Worm (Caenorhabditis elegans) whole organism, dauer: ENCODE results near the gene F57B1.5.

ENCODE experiments used
- unc-62 ChIP-seq: sonication (generic microtip); optimal IDR thresholded peaks from 2 replicates; lab custom pipeline; 2017; ENCODE audit warnings: missing biosample characterization, missing genetic modification reagents, missing genetic modification characterization

Gene F57B1.5

ce11 chrV:13207426-13207825 lies at the start of gene F57B1.5:
Gene F57B1.5, plus strand, starts transcription at chrV:13207726.
- no peak for TF ChIP-seq unc-62 (GFP tag; lab: Kevin White, UChicago)

ce11 chrV:13161052-13161451 lies 46.5 kb upstream of the F57B1.5 start:
- TF ChIP-seq unc-62 (GFP tag; lab: Kevin White, UChicago), result no peak

ce11 chrV:13162885-13163284 lies 44.6 kb upstream of the F57B1.5 start:
- TF ChIP-seq unc-62 (GFP tag; lab: Kevin White, UChicago), result no peak

- no peak for TF ChIP-seq unc-62 (GFP tag; lab: Kevin White, UChicago)
These were observed 43.7 kb upstream of the F57B1.5 start for ce11 chrV:13163841-13164240.

- TF ChIP-seq unc-62 (GFP tag; lab: Kevin White, UChicago), result no peak
These were observed 42.3 kb upstream of the F57B1.5 start for ce11 chrV:13165244-13165643.

ce11 chrV:13166582-13166981 lies 40.9 kb upstream of the F57B1.5 start:
- TF ChIP-seq unc-62 (GFP tag; lab: Kevin White, UChicago), result no peak

- TF ChIP-seq unc-62 (GFP tag; lab: Kevin White, UChicago), result no peak
These were observed 37.0 kb upstream of the F57B1.5 start for ce11 chrV:13170497-13170896.

ce11 chrV:13173718-13174117 lies 33.8 kb upstream of the F57B1.5 start:
- no peak for TF ChIP-seq unc-62 (GFP tag; lab: Kevin White, UChicago)

- TF ChIP-seq unc-62 (GFP tag; lab: Kevin White, UChicago), result no peak
These were observed 31.3 kb upstream of the F57B1.5 start, which contains the start of gene him-17 for ce11 chrV:13176117-13176753. Gene him-17, plus strand, starts transcription at chrV:13176711.

- TF ChIP-seq unc-62 (GFP tag; lab: Kevin White, UChicago), result no peak
These were observed 30.7 kb upstream of the F57B1.5 start for ce11 chrV:13176814-13177213.

- TF ChIP-seq unc-62 (GFP tag; lab: Kevin White, UChicago), result no peak
These were observed 27.4 kb upstream of the F57B1.5 start, which contains the start of gene cni-1 for ce11 chrV:13179986-13180591. Gene cni-1, plus strand, starts transcription at chrV:13180330.

ce11 chrV:13181450-13181849 lies 26.1 kb upstream of the F57B1.5 start:
- TF ChIP-seq unc-62 (GFP tag; lab: Kevin White, UChicago), result no peak

ce11 chrV:13184137-13184536 lies 23.4 kb upstream of the F57B1.5 start, which contains the start of gene T09E8.4:
Gene T09E8.4, minus strand, starts transcription at chrV:13184237.
- TF ChIP-seq unc-62 (GFP tag; lab: Kevin White, UChicago), result no peak

ce11 chrV:13185384-13185783 lies 22.1 kb upstream of the F57B1.5 start, which contains the start of gene sri-6:
Gene sri-6, plus strand, starts transcription at chrV:13185684.
- TF ChIP-seq unc-62 (GFP tag; lab: Kevin White, UChicago), result no peak

- TF ChIP-seq unc-62 (GFP tag; lab: Kevin White, UChicago), result no peak
These were observed 14.0 kb upstream of the F57B1.5 start, which contains the start of gene sun-1 for ce11 chrV:13193488-13194042. Gene sun-1, minus strand, starts transcription at chrV:13193538.

ce11 chrV:13195548-13195947 lies 12.0 kb upstream of the F57B1.5 start, which contains the start of gene F57B1.1:
Gene F57B1.1, minus strand, starts transcription at chrV:13195648.
- TF ChIP-seq unc-62 (GFP tag; lab: Kevin White, UChicago), result no peak
